Worm (Caenorhabditis elegans) whole organism, L4 larva: Measurements from ENCODE around the gene ttr-24.

Experiments
- aly-2 ChIP-seq: sonication (generic microtip); optimal IDR thresholded peaks from 2 replicates; lab custom pipeline; 2018; ENCODE audit warnings: missing biosample characterization, missing genetic modification characterization
- ama-1 ChIP-seq: fragments of 150-350 bp; optimal IDR thresholded peaks from 2 replicates; lab custom pipeline; 2014; ENCODE audit warnings: inconsistent platforms, mixed read lengths
- arid-1 ChIP-seq: fragments of 200-800 bp; sonication (Bioruptor generic); conservative IDR thresholded peaks from 2 replicates; pipeline ENCODE4 v1.3.6; 2022; ENCODE audit warnings: missing genetic modification reagents, missing genetic modification characterization, missing compliant biosample characterization
- ceh-28 ChIP-seq: fragments of 150-350 bp; optimal IDR thresholded peaks from 2 replicates; lab custom pipeline; 2014; ENCODE audit warnings: missing biosample characterization, missing genetic modification reagents, missing genetic modification characterization
- hmg-1.1 ChIP-seq: fragments of 200-800 bp; sonication (Bioruptor generic); IDR thresholded peaks from 2 replicates; pipeline ENCODE4 v1.3.6; 2022; ENCODE audit warnings: missing genetic modification reagents, missing genetic modification characterization, missing compliant biosample characterization
- lin-15B ChIP-seq: fragments of 150-350 bp; sonication (generic microtip); optimal IDR thresholded peaks from 3 replicates; lab custom pipeline; 2014; ENCODE audit warnings: missing biosample characterization, missing genetic modification characterization
- nhr-10 ChIP-seq: fragments of 150-350 bp; optimal IDR thresholded peaks from 2 replicates; lab custom pipeline; 2014; ENCODE audit warnings: missing biosample characterization, missing genetic modification characterization
- pqm-1 ChIP-seq: sonication (generic microtip); optimal IDR thresholded peaks from 2 replicates; lab custom pipeline; 2017; ENCODE audit warnings: missing biosample characterization, missing genetic modification characterization
- snpc-4 ChIP-seq: fragments of 150-350 bp; optimal IDR thresholded peaks from 2 replicates; lab custom pipeline; 2014; ENCODE audit warnings: missing biosample characterization, missing genetic modification characterization
- spr-1 ChIP-seq: sonication (generic microtip); optimal IDR thresholded peaks from 2 replicates; lab custom pipeline; 2016; ENCODE audit warnings: mild to moderate bottlenecking, missing genetic modification characterization, missing compliant biosample characterization
- tra-1 ChIP-seq: fragments of 200-800 bp; sonication (Bioruptor generic); IDR thresholded peaks from 2 replicates; pipeline ENCODE4 v1.3.6; 2022; ENCODE audit warnings: missing genetic modification reagents, missing genetic modification characterization, missing compliant biosample characterization
- ztf-11 ChIP-seq: fragments of 150-350 bp; optimal IDR thresholded peaks from 2 replicates; lab custom pipeline; 2014; ENCODE audit warnings: missing biosample characterization, missing genetic modification characterization

DNA sequence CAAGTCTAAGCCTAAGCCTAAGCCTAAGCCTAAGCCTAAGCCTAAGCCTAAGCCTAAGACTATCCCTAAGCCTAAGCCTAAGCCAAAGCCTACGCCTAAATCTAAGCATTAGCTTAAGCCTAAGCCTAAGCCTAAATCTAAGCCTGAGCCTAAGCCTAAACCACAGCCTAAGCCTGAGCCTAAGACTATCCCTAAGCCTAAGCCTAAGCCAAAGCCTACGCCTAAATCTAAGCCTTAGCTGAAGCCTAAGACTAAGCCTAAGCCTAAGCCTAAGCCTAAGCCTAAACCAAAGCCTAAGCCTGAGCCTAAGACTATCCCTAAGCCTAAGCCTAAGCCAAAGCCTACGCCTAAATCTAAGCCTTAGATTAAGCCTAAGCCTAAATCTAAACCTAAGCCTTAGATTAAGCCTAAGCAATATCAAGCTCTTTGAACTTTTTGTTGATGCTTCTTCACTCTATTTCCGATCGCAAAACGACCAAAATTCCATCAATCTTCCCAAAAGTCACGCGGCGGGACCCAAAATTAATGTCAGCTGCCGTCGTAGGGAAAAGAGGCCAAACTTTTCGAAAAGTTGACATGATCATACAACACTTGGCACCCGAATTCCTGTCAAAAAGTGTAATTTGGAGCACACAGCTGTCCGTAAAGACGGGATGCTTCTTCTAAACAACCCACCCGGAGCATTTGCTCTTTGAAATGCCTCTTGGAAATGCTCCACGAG is 25.1 kb upstream of the ttr-24 start:
- TF ChIP-seq ceh-28 (tag; lab: Kevin White, UChicago), result no peak
- no peak for TF ChIP-seq aly-2 (tag; lab: Kevin White, UChicago)
- no peak for TF ChIP-seq snpc-4 (tag; lab: Kevin White, UChicago)
- no peak for TF ChIP-seq tra-1 (GFP tag; lab: Robert Waterston, UW)
- no peak for TF ChIP-seq lin-15B
- TF ChIP-seq ztf-11 (tag; lab: Kevin White, UChicago), result no peak
- no peak for TF ChIP-seq arid-1
- no peak for TF ChIP-seq nhr-10 (tag; lab: Kevin White, UChicago)
- TF ChIP-seq pqm-1 (tag; lab: Kevin White, UChicago), result no peak
- no peak for TF ChIP-seq spr-1 (tag; lab: Kevin White, UChicago)
- no peak for TF ChIP-seq hmg-1.1 (GFP tag; lab: Robert Waterston, UW)
- no peak for TF ChIP-seq ama-1 (lab: Kevin White, UChicago)
